Fruit fly (Drosophila melanogaster): Measurements from ENCODE around the gene CG11593.

DNA sequence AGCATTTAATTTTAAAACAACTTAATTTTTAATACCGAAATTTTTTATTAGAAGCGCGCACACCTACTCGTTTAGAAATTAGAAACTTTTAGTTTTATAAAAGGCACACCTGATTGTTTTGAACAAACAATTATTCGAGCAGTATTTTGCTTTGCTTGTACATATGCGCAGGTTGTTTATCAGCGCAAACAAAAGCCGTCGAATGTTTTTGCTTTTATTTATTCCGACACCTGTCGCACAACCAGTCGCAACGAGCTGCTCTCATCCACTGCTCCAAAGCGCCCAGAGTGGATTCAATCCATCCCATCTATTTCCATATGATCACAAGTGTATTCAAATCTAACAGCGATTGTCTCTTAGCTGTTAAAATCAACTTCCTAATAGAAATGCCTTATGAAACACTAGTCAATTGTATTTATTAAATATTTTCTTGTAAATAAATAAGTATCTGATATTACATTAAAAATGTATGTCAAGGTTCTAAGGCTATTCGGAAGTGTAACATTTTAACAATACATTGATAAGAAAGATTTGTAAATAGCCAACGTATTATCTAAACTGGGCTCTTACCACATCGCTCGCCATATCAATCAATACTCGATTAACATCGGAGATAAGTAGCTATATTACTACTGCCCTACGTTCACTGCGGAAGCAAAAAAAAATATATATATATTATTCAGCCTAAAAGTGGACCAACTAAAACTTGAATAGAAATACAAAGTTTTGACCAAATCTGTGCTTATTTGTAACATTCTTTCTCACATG is 14.4 kb downstream of the CG11593 start, which contains the start of gene CG11594:
- TF ChIP-seq CTCF (optimal IDR thresholded peaks at IDR 0.05) (no peak), CG8478 (optimal IDR thresholded peaks at IDR 0.05) (no peak)
